Worm (Caenorhabditis elegans) whole organism, young adult: ENCODE data around the gene F52G3.5.

Experiments
- B0019.2 ChIP-seq: fragments of 200-800 bp; sonication (Bioruptor generic); conservative IDR thresholded peaks from 2 replicates; pipeline ENCODE4 v1.3.6; 2022; ENCODE audit warnings: missing genetic modification reagents, missing genetic modification characterization, missing compliant biosample characterization
- B0035.1 ChIP-seq: sonication (generic microtip); optimal IDR thresholded peaks from 2 replicates; lab custom pipeline; 2016; ENCODE audit warnings: missing genetic modification characterization, mild to moderate bottlenecking, missing compliant biosample characterization, missing genotype, missing genetic modification reagents
- B0336.3 ChIP-seq: fragments of 200-800 bp; sonication (Bioruptor generic); IDR thresholded peaks from 2 replicates; pipeline ENCODE4 v1.3.6; 2022; ENCODE audit warnings: missing genetic modification characterization, missing compliant biosample characterization
- C06A6.2 ChIP-seq: fragments of 200-800 bp; sonication (Bioruptor generic); conservative IDR thresholded peaks from 2 replicates; pipeline ENCODE4 v1.3.6; 2022; ENCODE audit warnings: missing genetic modification characterization, missing compliant biosample characterization
- C17E4.6 ChIP-seq: fragments of 200-800 bp; sonication (Bioruptor generic); IDR thresholded peaks from 2 replicates; pipeline ENCODE4 v1.3.6; 2022; ENCODE audit warnings: missing genetic modification reagents, missing genetic modification characterization, missing compliant biosample characterization
- F49E8.2 ChIP-seq: sonication (generic microtip); optimal IDR thresholded peaks from 3 replicates; lab custom pipeline; 2017; ENCODE audit warnings: missing genetic modification characterization, mild to moderate bottlenecking, missing compliant biosample characterization, antibody characterized with exemption, moderate library complexity; ENCODE audit not compliant: insufficient read depth
- F57C9.4 ChIP-seq: sonication (generic microtip); optimal IDR thresholded peaks from 2 replicates; lab custom pipeline; 2017; ENCODE audit warnings: mild to moderate bottlenecking, missing genetic modification characterization, missing compliant biosample characterization
- T07F8.4 ChIP-seq: sonication (generic microtip); optimal IDR thresholded peaks from 2 replicates; lab custom pipeline; 2016; ENCODE audit warnings: mild to moderate bottlenecking, missing genetic modification characterization, moderate library complexity, missing compliant biosample characterization
- Y67H2A.10 ChIP-seq: fragments of 200-800 bp; sonication (Bioruptor generic); conservative IDR thresholded peaks from 2 replicates; pipeline ENCODE4 v1.3.6; 2022; ENCODE audit warnings: missing genetic modification reagents, missing genetic modification characterization, missing compliant biosample characterization
- atf-7 ChIP-seq: sonication (generic microtip); optimal IDR thresholded peaks from 2 replicates; lab custom pipeline; 2017; ENCODE audit warnings: mild to moderate bottlenecking, missing genetic modification characterization, missing compliant biosample characterization
- attf-3 ChIP-seq: fragments of 200-800 bp; sonication (Bioruptor generic); conservative IDR thresholded peaks from 2 replicates; pipeline ENCODE4 v1.3.6; 2022; ENCODE audit warnings: missing genetic modification reagents, missing genetic modification characterization, missing compliant biosample characterization
- attf-5 ChIP-seq: fragments of 200-800 bp; sonication (Bioruptor generic); optimal IDR thresholded peaks from 2 replicates; lab custom pipeline; 2018; ENCODE audit warnings: mild to moderate bottlenecking, missing genetic modification characterization, missing compliant biosample characterization
- ceh-100 ChIP-seq: fragments of 200-800 bp; sonication (Bioruptor generic); IDR thresholded peaks from 2 replicates; pipeline ENCODE4 v1.3.6; 2022; ENCODE audit warnings: missing genetic modification reagents, missing genetic modification characterization, missing compliant biosample characterization
- ceh-40 ChIP-seq: fragments of 200-800 bp; sonication (Bioruptor generic); IDR thresholded peaks from 2 replicates; pipeline ENCODE4 v1.3.6; 2022; ENCODE audit warnings: missing genetic modification characterization, missing compliant biosample characterization
- ceh-58 ChIP-seq: fragments of 200-800 bp; sonication (Bioruptor generic); IDR thresholded peaks from 2 replicates; pipeline ENCODE4 v1.3.6; 2022; ENCODE audit warnings: missing genetic modification characterization, missing compliant biosample characterization
- dpl-1 ChIP-seq: fragments of 150-350 bp; optimal IDR thresholded peaks from 2 replicates; lab custom pipeline; 2014; ENCODE audit warnings: missing biosample characterization, missing genetic modification reagents, missing genetic modification characterization
- ekl-4 ChIP-seq: fragments of 200-800 bp; sonication (Bioruptor generic); IDR thresholded peaks from 2 replicates; pipeline ENCODE4 v1.3.6; 2022; ENCODE audit warnings: missing genetic modification reagents, missing genetic modification characterization, missing compliant biosample characterization
- ets-4 ChIP-seq: fragments of 200-800 bp; sonication (Bioruptor generic); optimal IDR thresholded peaks from 2 replicates; lab custom pipeline; 2018; ENCODE audit warnings: mild to moderate bottlenecking, missing genetic modification characterization, missing compliant biosample characterization
- fkh-3 ChIP-seq: sonication (generic microtip); optimal IDR thresholded peaks from 2 replicates; lab custom pipeline; 2016; ENCODE audit warnings: mild to moderate bottlenecking, missing genetic modification characterization, missing compliant biosample characterization
- hlh-12 ChIP-seq: sonication (generic microtip); optimal IDR thresholded peaks from 2 replicates; lab custom pipeline; 2016; ENCODE audit warnings: missing genetic modification characterization, missing compliant biosample characterization
- hlh-26 ChIP-seq: fragments of 200-800 bp; sonication (Bioruptor generic); conservative IDR thresholded peaks from 2 replicates; pipeline ENCODE4 v1.3.6; 2022; ENCODE audit warnings: missing genetic modification reagents, missing genetic modification characterization, missing compliant biosample characterization
- hmg-1.2 ChIP-seq: fragments of 200-800 bp; sonication (Bioruptor generic); IDR thresholded peaks from 2 replicates; pipeline ENCODE4 v1.3.6; 2022; ENCODE audit warnings: missing genetic modification reagents, missing genetic modification characterization, missing compliant biosample characterization
- madf-3 ChIP-seq: fragments of 200-800 bp; sonication (Bioruptor generic); IDR thresholded peaks from 2 replicates; pipeline ENCODE4 v1.3.6; 2022; ENCODE audit warnings: missing genetic modification reagents, missing genetic modification characterization, missing compliant biosample characterization
- madf-6 ChIP-seq: fragments of 200-800 bp; sonication (Bioruptor generic); IDR thresholded peaks from 2 replicates; pipeline ENCODE4 v1.3.6; 2022; ENCODE audit warnings: missing genetic modification reagents, missing genetic modification characterization, missing compliant biosample characterization
- madf-8 ChIP-seq: fragments of 200-800 bp; sonication (Bioruptor generic); conservative IDR thresholded peaks from 2 replicates; pipeline ENCODE4 v1.3.6; 2022; ENCODE audit warnings: missing genetic modification reagents, missing genetic modification characterization, missing compliant biosample characterization
- mel-28 ChIP-seq: sonication (generic microtip); optimal IDR thresholded peaks from 2 replicates; lab custom pipeline; 2016; ENCODE audit warnings: borderline replicate concordance, mild to moderate bottlenecking, missing genetic modification characterization, missing compliant biosample characterization
- nfya-1 ChIP-seq: sonication (generic microtip); optimal IDR thresholded peaks from 2 replicates; lab custom pipeline; 2017; ENCODE audit warnings: antibody characterized with exemption, missing compliant biosample characterization, missing genetic modification characterization, borderline replicate concordance; ENCODE audit not compliant: insufficient read depth
- nfya-2 ChIP-seq: fragments of 200-800 bp; sonication (Bioruptor generic); IDR thresholded peaks from 2 replicates; pipeline ENCODE4 v1.3.6; 2022; ENCODE audit warnings: missing genetic modification reagents, missing genetic modification characterization, missing compliant biosample characterization
- rec-8 ChIP-seq, 2 experiments: sonication (generic microtip); optimal IDR thresholded peaks; 2 replicates each; lab custom pipeline; 2016; ENCODE audit warnings: mild to moderate bottlenecking in 2 of 2, missing genetic modification characterization in 2 of 2, missing genetic modification reagents in 2 of 2, missing genotype in 2 of 2, missing biosample characterization in 1 of 2, missing compliant biosample characterization in 1 of 2, moderate library complexity in 1 of 2
- snpc-4 ChIP-seq, 5 experiments: fragments of 150-350 bp in 1 of 5; sonication (generic microtip) in 4 of 5; optimal IDR thresholded peaks; 2 replicates each; lab custom pipeline; 2014 to 2018; ENCODE audit warnings: missing genetic modification characterization in 5 of 5, missing biosample characterization in 3 of 5, antibody characterized with exemption in 2 of 5, mild to moderate bottlenecking in 2 of 5, missing compliant biosample characterization in 2 of 5, missing genotype in 2 of 5, moderate library complexity in 2 of 5, missing genetic modification reagents in 1 of 5
- somi-1 ChIP-seq: fragments of 200-800 bp; sonication (Bioruptor generic); optimal IDR thresholded peaks from 2 replicates; lab custom pipeline; 2018; ENCODE audit warnings: mild to moderate bottlenecking, missing genetic modification characterization, missing compliant biosample characterization
- sptf-2 ChIP-seq: fragments of 200-800 bp; sonication (Bioruptor generic); optimal IDR thresholded peaks from 2 replicates; lab custom pipeline; 2018; ENCODE audit warnings: mild to moderate bottlenecking, missing genetic modification characterization, missing compliant biosample characterization
- tbp1 ChIP-seq: fragments of 200-800 bp; sonication (Bioruptor generic); optimal IDR thresholded peaks from 2 replicates; lab custom pipeline; 2018; ENCODE audit warnings: mild to moderate bottlenecking, missing genetic modification characterization, missing compliant biosample characterization
- tlf-1 ChIP-seq: fragments of 200-800 bp; sonication (Bioruptor generic); optimal IDR thresholded peaks from 2 replicates; lab custom pipeline; 2018; ENCODE audit warnings: mild to moderate bottlenecking, missing genetic modification characterization, missing compliant biosample characterization
- ztf-25 ChIP-seq: fragments of 200-800 bp; sonication (Bioruptor generic); IDR thresholded peaks from 2 replicates; pipeline ENCODE4 v1.3.6; 2022; ENCODE audit warnings: missing genetic modification reagents, missing genetic modification characterization, missing compliant biosample characterization

Gene F52G3.5

DNA sequence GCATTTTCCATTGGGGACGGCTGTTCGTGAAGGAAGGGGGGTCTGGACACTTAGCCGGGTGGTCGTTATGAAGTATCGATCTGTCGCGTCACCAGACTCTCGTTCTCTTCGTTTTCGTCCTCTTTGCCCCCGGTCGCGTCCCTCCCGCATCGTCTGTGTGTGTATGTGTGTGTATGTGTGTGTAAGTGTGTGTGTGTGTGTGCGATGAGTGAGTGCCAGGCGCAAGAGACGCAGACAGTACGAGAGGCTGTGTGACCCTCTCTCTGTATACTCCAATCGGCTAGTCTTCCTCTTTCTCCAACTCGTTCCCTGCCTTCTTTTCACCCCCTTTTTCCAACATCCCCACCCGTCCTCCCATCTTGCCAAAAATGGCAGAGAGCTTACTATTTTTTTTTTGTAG, 14.6 kb downstream of the F52G3.5 start (continued):
- peak; percentile 66; the same call in 1 of the 2 replicates for TF ChIP-seq C06A6.2 (GFP tag; lab: Robert Waterston, UW)
- no peak for TF ChIP-seq attf-3 (GFP tag; lab: Robert Waterston, UW)
- TF ChIP-seq somi-1 (GFP tag; lab: Kevin White, UChicago), result peak; percentile 59
- no peak for TF ChIP-seq madf-8 (GFP tag; lab: Robert Waterston, UW)
- TF ChIP-seq, all 124 proteins: peak for 47

DNA sequence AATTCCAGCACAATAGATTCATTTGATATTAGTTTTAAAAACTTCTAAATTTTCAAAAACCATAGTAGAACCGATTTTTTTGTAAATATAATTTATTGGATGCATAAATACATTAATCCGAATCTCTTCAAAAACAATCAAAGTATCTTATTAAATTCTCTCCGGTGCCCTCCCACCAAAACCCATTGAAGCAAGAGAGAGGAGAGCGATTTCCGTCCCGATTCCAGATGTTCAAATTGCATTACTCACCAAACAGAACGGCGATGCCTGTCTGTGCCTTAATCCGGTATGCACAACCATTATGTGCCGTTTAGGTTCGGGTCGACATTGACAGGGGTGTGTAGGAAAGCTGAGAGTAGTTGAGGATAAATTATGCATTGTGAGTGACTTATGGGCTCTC, 15.6 kb downstream of the F52G3.5 start:
- TF ChIP-seq Y67H2A.10 (GFP tag; lab: Robert Waterston, UW) (no peak), nfya-1 (tag; lab: Kevin White, UChicago) (no peak), B0336.3 (GFP tag; lab: Robert Waterston, UW) (no peak), attf-5 (GFP tag; lab: Kevin White, UChicago) (no peak), tlf-1 (GFP tag; lab: Kevin White, UChicago) (no peak), C06A6.2 (GFP tag; lab: Robert Waterston, UW) (no peak), atf-7 (tag; lab: Kevin White, UChicago) (no peak), madf-3 (GFP tag; lab: Robert Waterston, UW) (no peak), ceh-40 (no peak), ceh-58 (GFP tag; lab: Robert Waterston, UW) (no peak), T07F8.4 (tag; lab: Kevin White, UChicago) (no peak), madf-6 (no peak), hlh-26 (no peak)

DNA sequence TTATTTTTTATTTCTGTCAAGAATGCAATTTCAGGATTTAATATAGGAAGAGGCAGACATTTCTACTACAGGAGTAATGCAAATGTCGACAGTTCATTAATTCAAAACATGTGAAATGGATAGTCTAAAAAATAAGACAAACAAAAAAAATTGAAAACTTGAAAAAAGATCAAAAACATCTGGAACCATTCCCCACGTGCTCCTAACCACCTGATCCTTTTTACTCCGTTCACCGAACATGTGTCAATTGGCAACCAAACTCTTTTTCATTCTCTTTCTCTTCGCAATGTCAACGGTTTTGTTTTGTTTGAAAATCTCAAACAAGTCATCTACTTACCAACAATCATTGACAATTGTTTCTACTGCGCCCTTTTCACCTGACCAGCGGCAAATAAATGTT, 17.9 kb downstream of the F52G3.5 start:
- TF ChIP-seq hmg-1.2 (GFP tag; lab: Robert Waterston, UW), result no peak
- TF ChIP-seq B0035.1 (tag; lab: Kevin White, UChicago), result no peak
- TF ChIP-seq T07F8.4 (tag; lab: Kevin White, UChicago), result no peak
- TF ChIP-seq ceh-100 (GFP tag; lab: Robert Waterston, UW), result no peak
- TF ChIP-seq fkh-3 (tag; lab: Kevin White, UChicago), result no peak
- TF ChIP-seq madf-3 (GFP tag; lab: Robert Waterston, UW), result no peak
- no peak for TF ChIP-seq tbp1 (GFP tag; lab: Kevin White, UChicago)
- TF ChIP-seq snpc-4 (GFP tag; optimal IDR thresholded peaks at IDR 0.05; lab: Kevin White, UChicago), result no peak
- TF ChIP-seq snpc-4 (tag; optimal IDR thresholded peaks at IDR 0.05; lab: Kevin White, UChicago), result no peak

DNA sequence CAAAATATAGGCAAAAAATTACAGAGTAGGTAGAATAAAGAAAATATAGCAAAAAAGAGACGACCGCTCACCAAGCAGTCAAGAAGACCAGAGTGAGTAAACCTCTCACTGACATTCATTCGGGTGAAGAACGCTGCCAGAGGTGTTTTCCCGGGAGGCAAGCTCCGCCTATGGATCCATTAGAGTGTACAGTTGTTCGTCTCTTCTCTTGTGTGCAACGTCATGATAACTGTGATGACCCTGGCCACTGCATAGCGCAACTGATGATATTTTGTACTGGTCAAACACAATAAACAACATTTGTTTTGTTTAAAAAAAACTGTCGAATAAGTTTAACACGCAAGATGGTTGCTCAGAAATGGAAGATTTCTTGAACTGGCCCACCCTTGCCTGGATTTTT, 23.1 kb downstream of the F52G3.5 start, which contains the start of gene F52G3.8:
Gene F52G3.8, minus strand, starts transcription at position 101 of the 400 bp plus-strand sequence.
- TF ChIP-seq ets-4 (GFP tag; lab: Kevin White, UChicago), result no peak
- TF ChIP-seq snpc-4 (GFP tag; optimal IDR thresholded peaks at IDR 0.05; lab: Kevin White, UChicago), result no peak
- TF ChIP-seq snpc-4 (tag; optimal IDR thresholded peaks at IDR 0.05; lab: Kevin White, UChicago), result no peak
- TF ChIP-seq ztf-25 (GFP tag; lab: Robert Waterston, UW), result no peak
- TF ChIP-seq dpl-1, result no peak
- TF ChIP-seq B0035.1 (tag; lab: Kevin White, UChicago), result no peak
- TF ChIP-seq somi-1 (GFP tag; lab: Kevin White, UChicago), result no peak
- TF ChIP-seq F57C9.4 (tag; lab: Kevin White, UChicago), result no peak
- TF ChIP-seq B0019.2 (GFP tag; lab: Robert Waterston, UW), result no peak
- no peak for TF ChIP-seq mel-28 (tag; lab: Kevin White, UChicago)
- no peak for TF ChIP-seq madf-8 (GFP tag; lab: Robert Waterston, UW)
- no peak for TF ChIP-seq sptf-2 (GFP tag; lab: Kevin White, UChicago)
- no peak for TF ChIP-seq C17E4.6 (GFP tag; lab: Robert Waterston, UW)
- no peak for TF ChIP-seq nfya-1 (tag; lab: Kevin White, UChicago)
- no peak for TF ChIP-seq rec-8 (tag; optimal IDR thresholded peaks at IDR 0.05; lab: Kevin White, UChicago)
- no peak for TF ChIP-seq F49E8.2 (tag; lab: Kevin White, UChicago)
- no peak for TF ChIP-seq nfya-2
- TF ChIP-seq ekl-4 (GFP tag; lab: Robert Waterston, UW), result no peak
- no peak for TF ChIP-seq hlh-12
- no peak for TF ChIP-seq fkh-3 (tag; lab: Kevin White, UChicago)
